Worm (Caenorhabditis elegans) whole organism, L4 larva: ENCODE data around the gene msp-113.
"Not testable (repeated sequence)": the region's sequence is repeated elsewhere in the genome, so short reads cannot be mapped to it uniquely, and the experiment has no call there.

Experiments used
- F44E2.7 ChIP-seq: fragments of 200-800 bp; sonication (Bioruptor generic); IDR thresholded peaks from 2 replicates; pipeline ENCODE4 v2.1.2; 2022; ENCODE audit warnings: missing genetic modification characterization, missing compliant biosample characterization
- F49E8.2 ChIP-seq: sonication (generic microtip); optimal IDR thresholded peaks from 2 replicates; lab custom pipeline; 2016; ENCODE audit warnings: missing compliant biosample characterization, mild to moderate bottlenecking, missing genetic modification characterization, borderline replicate concordance
- T20F7.1 ChIP-seq: fragments of 200-800 bp; sonication (Bioruptor generic); optimal IDR thresholded peaks from 2 replicates; lab custom pipeline; 2018; ENCODE audit warnings: mild to moderate bottlenecking, missing genetic modification characterization, missing compliant biosample characterization
- T26A8.4 ChIP-seq: fragments of 200-800 bp; sonication (Bioruptor generic); IDR thresholded peaks from 2 replicates; pipeline ENCODE4 v1.3.6; 2022; ENCODE audit warnings: missing genetic modification characterization, missing compliant biosample characterization
- Y48G9A.11 ChIP-seq: fragments of 200-800 bp; sonication (Bioruptor generic); IDR thresholded peaks from 2 replicates; pipeline ENCODE4 v1.3.6; 2022; ENCODE audit warnings: missing genetic modification reagents, missing genetic modification characterization, missing compliant biosample characterization
- Y5F2A.4 ChIP-seq: fragments of 200-800 bp; sonication (Bioruptor generic); optimal IDR thresholded peaks from 2 replicates; lab custom pipeline; 2018; ENCODE audit warnings: mild to moderate bottlenecking, missing genetic modification characterization, missing compliant biosample characterization
- ZK337.2 ChIP-seq: fragments of 200-800 bp; sonication (Bioruptor generic); IDR thresholded peaks from 2 replicates; pipeline ENCODE4 v1.3.6; 2022; ENCODE audit warnings: missing genetic modification reagents, missing genetic modification characterization, missing compliant biosample characterization
- aha-1 ChIP-seq: fragments of 150-350 bp; peaks from one replicate; lab custom pipeline; 2014; ENCODE audit warnings: missing biosample characterization, missing genetic modification characterization
- ceh-28 ChIP-seq: fragments of 150-350 bp; optimal IDR thresholded peaks from 2 replicates; lab custom pipeline; 2014; ENCODE audit warnings: missing biosample characterization, missing genetic modification reagents, missing genetic modification characterization
- ces-1 ChIP-seq: fragments of 150-350 bp; sonication (generic microtip); optimal IDR thresholded peaks from 4 replicates; lab custom pipeline; 2014; ENCODE audit warnings: missing biosample characterization, missing genetic modification reagents, missing genetic modification characterization
- daf-8 ChIP-seq: fragments of 200-800 bp; sonication (Bioruptor generic); IDR thresholded peaks from 2 replicates; pipeline ENCODE4 v1.3.6; 2022; ENCODE audit warnings: missing genetic modification characterization, missing compliant biosample characterization
- dmd-9 ChIP-seq: fragments of 200-800 bp; sonication (Bioruptor generic); IDR thresholded peaks from 2 replicates; pipeline ENCODE4 v1.3.6; 2022; ENCODE audit warnings: missing genetic modification reagents, missing genetic modification characterization, missing compliant biosample characterization
- duxl-1 ChIP-seq: sonication (generic microtip); optimal IDR thresholded peaks from 2 replicates; lab custom pipeline; 2016; ENCODE audit warnings: mild to moderate bottlenecking, missing genetic modification characterization, moderate library complexity, missing compliant biosample characterization; ENCODE audit not compliant: poor library complexity
- egl-43 ChIP-seq: fragments of 200-800 bp; sonication (Bioruptor generic); IDR thresholded peaks from 2 replicates; pipeline ENCODE4 v1.3.6; 2022; ENCODE audit warnings: missing genetic modification reagents, missing genetic modification characterization, missing compliant biosample characterization
- fkh-10 ChIP-seq: fragments of 150-350 bp; optimal IDR thresholded peaks from 2 replicates; lab custom pipeline; 2014; ENCODE audit warnings: missing biosample characterization, missing genetic modification reagents, missing genetic modification characterization
- gei-8 ChIP-seq: fragments of 200-800 bp; sonication (Bioruptor generic); optimal IDR thresholded peaks from 2 replicates; lab custom pipeline; 2018; ENCODE audit warnings: mild to moderate bottlenecking, missing genetic modification characterization, missing compliant biosample characterization
- hif-1 ChIP-seq, 2 experiments: sonication (generic microtip); optimal IDR thresholded peaks; 2 replicates each; lab custom pipeline; 2016 to 2017; ENCODE audit warnings: missing compliant biosample characterization in 2 of 2, missing genetic modification characterization in 2 of 2, missing genetic modification reagents in 2 of 2, missing genotype in 2 of 2, mild to moderate bottlenecking in 1 of 2
- hlh-11 ChIP-seq: fragments of 200-800 bp; sonication (Bioruptor generic); optimal IDR thresholded peaks from 2 replicates; lab custom pipeline; 2018; ENCODE audit warnings: mild to moderate bottlenecking, missing genetic modification characterization, missing compliant biosample characterization
- lin-29 ChIP-seq: fragments of 200-800 bp; sonication (Bioruptor generic); IDR thresholded peaks from 2 replicates; pipeline ENCODE4 v1.3.6; 2022; ENCODE audit warnings: missing genetic modification reagents, missing genetic modification characterization, missing compliant biosample characterization
- mdl-1 ChIP-seq, 2 experiments: fragments of 150-350 bp in 1 of 2; sonication (generic microtip) in 1 of 2; optimal IDR thresholded peaks; 2 replicates each; lab custom pipeline; 2014 to 2017; ENCODE audit warnings: missing biosample characterization in 2 of 2, missing genetic modification characterization in 2 of 2
- mdt-29 ChIP-seq: fragments of 200-800 bp; sonication (Bioruptor generic); IDR thresholded peaks from 2 replicates; pipeline ENCODE4 v1.3.6; 2022; ENCODE audit warnings: missing genetic modification reagents, missing genetic modification characterization, missing compliant biosample characterization
- mxl-3 ChIP-seq: fragments of 200-800 bp; sonication (Bioruptor generic); optimal IDR thresholded peaks from 2 replicates; lab custom pipeline; 2018; ENCODE audit warnings: mild to moderate bottlenecking, missing genetic modification characterization, missing compliant biosample characterization
- nhr-10 ChIP-seq: fragments of 150-350 bp; optimal IDR thresholded peaks from 2 replicates; lab custom pipeline; 2014; ENCODE audit warnings: missing biosample characterization, missing genetic modification characterization
- nhr-11 ChIP-seq: fragments of 150-350 bp; optimal IDR thresholded peaks from 2 replicates; lab custom pipeline; 2014; ENCODE audit warnings: missing biosample characterization, missing genetic modification characterization
- nhr-25 ChIP-seq: sonication (generic microtip); optimal IDR thresholded peaks from 2 replicates; lab custom pipeline; 2017; ENCODE audit warnings: missing genetic modification characterization, mild to moderate bottlenecking, missing compliant biosample characterization, antibody characterized with exemption, moderate library complexity, borderline replicate concordance; ENCODE audit not compliant: insufficient read depth
- nhr-77 ChIP-seq: fragments of 150-350 bp; optimal IDR thresholded peaks from 2 replicates; lab custom pipeline; 2014; ENCODE audit warnings: missing biosample characterization, missing genetic modification characterization
- saeg-2 ChIP-seq: fragments of 200-800 bp; sonication (Bioruptor generic); IDR thresholded peaks from 2 replicates; pipeline ENCODE4 v1.3.6; 2022; ENCODE audit warnings: missing genetic modification reagents, missing genetic modification characterization, missing compliant biosample characterization
- set-16 ChIP-seq: fragments of 200-800 bp; sonication (Bioruptor generic); IDR thresholded peaks from 2 replicates; pipeline ENCODE4 v1.3.6; 2022; ENCODE audit warnings: missing genetic modification reagents, missing genetic modification characterization, missing compliant biosample characterization
- snpc-4 ChIP-seq: fragments of 150-350 bp; optimal IDR thresholded peaks from 2 replicates; lab custom pipeline; 2014; ENCODE audit warnings: missing biosample characterization, missing genetic modification characterization
- spr-3 ChIP-seq: fragments of 200-800 bp; sonication (Bioruptor generic); optimal IDR thresholded peaks from 2 replicates; lab custom pipeline; 2018; ENCODE audit warnings: mild to moderate bottlenecking, missing genetic modification characterization, missing compliant biosample characterization
- tag-97 ChIP-seq: fragments of 200-800 bp; sonication (Bioruptor generic); IDR thresholded peaks from 2 replicates; pipeline ENCODE4 v1.3.6; 2022; ENCODE audit warnings: missing genetic modification characterization, missing compliant biosample characterization
- tra-1 ChIP-seq: fragments of 200-800 bp; sonication (Bioruptor generic); IDR thresholded peaks from 2 replicates; pipeline ENCODE4 v1.3.6; 2022; ENCODE audit warnings: missing genetic modification reagents, missing genetic modification characterization, missing compliant biosample characterization
- unc-62 ChIP-seq, 3 experiments: fragments of 150-350 bp in 1 of 3; sonication (generic microtip); optimal IDR thresholded peaks in 2 of 3; peaks in 1 of 3; 1 replicate in 1 of 3; 2 replicates in 2 of 3; lab custom pipeline; 2014 to 2017; ENCODE audit warnings: missing biosample characterization in 3 of 3, missing genetic modification characterization in 3 of 3, missing genetic modification reagents in 3 of 3, missing genotype in 1 of 3
- vab-7 ChIP-seq: fragments of 200-800 bp; sonication (Bioruptor generic); IDR thresholded peaks from 2 replicates; pipeline ENCODE4 v1.3.6; 2022; ENCODE audit warnings: missing genetic modification reagents, missing genetic modification characterization, missing compliant biosample characterization
- zfp-2 ChIP-seq: sonication (generic microtip); optimal IDR thresholded peaks from 2 replicates; lab custom pipeline; 2016; ENCODE audit warnings: mild to moderate bottlenecking, missing genetic modification characterization, missing compliant biosample characterization
- ztf-7 ChIP-seq: fragments of 150-350 bp; optimal IDR thresholded peaks from 2 replicates; lab custom pipeline; 2014; ENCODE audit warnings: missing biosample characterization, missing genetic modification characterization

msp-113 gene

DNA sequence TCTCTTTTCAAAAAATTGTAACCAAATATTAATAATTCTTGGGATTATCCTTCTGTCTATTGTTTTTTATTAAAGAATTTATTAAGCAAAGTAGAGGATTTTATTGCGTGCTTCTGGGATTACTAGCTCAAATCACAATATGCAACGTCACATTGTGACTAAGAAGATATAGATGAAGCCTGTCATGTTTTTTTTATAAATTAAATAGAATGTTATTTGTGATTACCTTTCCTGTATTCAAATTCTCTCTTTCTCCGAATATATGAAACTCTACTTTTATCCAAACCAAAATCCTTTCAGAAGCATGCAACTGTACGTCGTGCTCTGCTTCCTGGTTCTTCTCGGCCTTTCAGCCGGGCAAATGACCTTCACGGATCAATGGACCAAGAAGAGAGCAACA, 7.2 kb upstream of the msp-113 start, which contains the start of gene nlp-47:
Gene nlp-47 (plus strand): TSS at position 301 of the 400 bp plus-strand sequence.
- TF ChIP-seq aha-1 (no peak), nhr-25 (no peak), Y48G9A.11 (no peak), dmd-9 (GFP tag; lab: Robert Waterston, UW) (no peak), Y5F2A.4 (GFP tag; lab: Kevin White, UChicago) (no peak), T26A8.4 (GFP tag; lab: Robert Waterston, UW) (no peak), ces-1 (GFP tag; lab: Kevin White, UChicago) (no peak)

DNA sequence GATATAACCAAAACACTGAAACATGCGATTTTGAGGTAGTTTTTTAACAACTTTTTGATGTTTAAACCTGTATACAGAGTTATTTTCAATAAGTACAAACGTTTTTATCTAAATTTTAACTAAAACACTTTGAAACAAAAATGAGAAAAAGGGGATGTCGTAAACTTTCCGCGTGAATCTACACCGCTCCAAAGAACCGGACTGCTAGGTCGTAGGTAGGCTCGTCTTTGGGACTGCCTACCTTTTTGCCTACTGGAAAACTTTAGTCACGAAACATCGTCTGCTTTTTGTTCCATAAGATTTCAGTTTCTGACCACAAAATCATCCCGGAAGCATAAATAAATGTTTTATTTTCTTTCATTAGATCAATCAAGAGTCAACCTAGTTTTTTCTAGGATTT, 6.6 kb upstream of the msp-113 start:
- TF ChIP-seq unc-62 (GFP tag; optimal IDR thresholded peaks at IDR 0.05 in 1 of 2; lab: Kevin White, UChicago) (peak in 1 of 2 experiments; percentile 90), unc-62 (tag; optimal IDR thresholded peaks at IDR 0.05; lab: Kevin White, UChicago) (no peak), ZK337.2 (GFP tag; lab: Robert Waterston, UW) (no peak), nhr-10 (tag; lab: Kevin White, UChicago) (no peak), aha-1 (peak; percentile 56), tra-1 (GFP tag; lab: Robert Waterston, UW) (no peak), zfp-2 (tag; lab: Kevin White, UChicago) (no peak), egl-43 (no peak)

DNA sequence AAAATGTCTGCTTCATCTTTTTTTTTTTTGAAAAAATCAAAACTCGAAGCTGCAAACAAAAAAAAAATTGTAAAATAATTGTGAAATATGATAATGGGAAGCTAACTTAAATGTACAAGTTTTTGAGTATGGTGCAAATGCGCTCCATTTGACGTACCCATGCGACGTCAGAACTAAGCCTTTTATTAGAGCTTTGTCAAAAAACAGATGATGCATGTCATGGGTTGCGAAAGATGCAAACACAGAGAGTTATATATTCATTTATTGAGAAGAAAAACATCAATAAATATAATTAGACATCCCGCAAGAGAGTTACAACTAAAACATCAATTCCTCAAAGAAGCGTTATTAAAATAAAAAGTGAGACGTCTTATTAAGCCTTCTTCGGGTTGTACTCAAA, 3.3 kb upstream of the msp-113 start:
- TF ChIP-seq nhr-11 (tag; lab: Kevin White, UChicago): no peak
- no peak for TF ChIP-seq lin-29
- no peak for TF ChIP-seq vab-7
- TF ChIP-seq gei-8 (GFP tag; lab: Kevin White, UChicago): no peak
- TF ChIP-seq hif-1 (tag; optimal IDR thresholded peaks at IDR 0.05; lab: Kevin White, UChicago): no peak
- TF ChIP-seq T20F7.1: no peak
- no peak for TF ChIP-seq snpc-4 (tag; lab: Kevin White, UChicago)
- no peak for TF ChIP-seq duxl-1 (tag; lab: Kevin White, UChicago)
- no peak for TF ChIP-seq hlh-11 (tag; lab: Kevin White, UChicago)
- TF ChIP-seq ceh-28: no peak
- TF ChIP-seq unc-62 (GFP tag; optimal IDR thresholded peaks at IDR 0.05 in 1 of 2; lab: Kevin White, UChicago): no peak
- no peak for TF ChIP-seq unc-62 (tag; optimal IDR thresholded peaks at IDR 0.05; lab: Kevin White, UChicago)
- TF ChIP-seq fkh-10 (GFP tag; lab: Kevin White, UChicago): no peak
- no peak for TF ChIP-seq daf-8 (GFP tag; lab: Robert Waterston, UW)
- no peak for TF ChIP-seq spr-3

DNA sequence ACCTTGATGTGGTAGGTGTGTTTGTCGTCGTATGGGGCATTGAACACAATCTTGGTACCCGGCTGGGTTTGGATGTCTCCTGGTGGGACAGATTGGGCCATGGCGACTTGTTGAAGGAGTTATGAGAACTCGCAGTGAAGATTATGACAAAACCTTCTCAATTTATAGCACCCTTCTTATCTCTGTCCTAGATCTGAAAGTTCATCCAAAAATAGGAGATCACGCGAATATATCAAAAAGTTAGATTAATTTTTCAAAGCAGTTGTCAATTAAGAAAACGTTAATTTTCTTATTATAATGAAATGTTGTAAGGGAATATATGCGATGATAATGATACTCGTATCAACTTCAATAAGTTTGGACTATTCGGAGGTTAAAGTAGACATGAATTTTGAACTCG, 2.5 kb upstream of the msp-113 start, which contains the start of gene msp-51:
Gene msp-51 (minus strand): TSS at position 101 of the 400 bp plus-strand sequence.
- not testable (repeated sequence) for TF ChIP-seq set-16 (GFP tag; lab: Robert Waterston, UW); F44E2.7; F49E8.2 (tag; lab: Kevin White, UChicago)

DNA sequence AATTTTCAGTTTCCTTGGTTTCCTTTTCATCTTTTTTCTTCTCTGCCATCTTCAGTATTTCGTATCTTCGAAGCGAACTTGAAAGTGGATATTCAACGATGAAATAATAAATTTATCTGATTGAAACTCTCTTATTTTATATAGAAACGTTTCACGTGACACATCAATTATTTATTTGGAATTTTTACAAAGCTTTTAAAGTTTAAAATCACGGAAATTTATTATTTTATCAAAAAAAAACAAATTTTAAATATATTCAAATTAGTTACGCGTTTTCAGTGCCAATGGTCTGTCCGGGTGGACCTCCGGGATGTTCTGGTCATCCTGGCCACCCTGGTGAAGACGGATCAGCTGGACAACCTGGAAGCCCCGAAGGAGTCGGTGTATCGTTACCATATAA, 5.3 kb downstream of the msp-113 start, which contains the start of gene ZK354.7:
Gene ZK354.7 (minus strand): TSS at position 101 of the 400 bp plus-strand sequence.
- TF ChIP-seq tra-1 (GFP tag; lab: Robert Waterston, UW) (no peak), aha-1 (peak; percentile 13)

DNA sequence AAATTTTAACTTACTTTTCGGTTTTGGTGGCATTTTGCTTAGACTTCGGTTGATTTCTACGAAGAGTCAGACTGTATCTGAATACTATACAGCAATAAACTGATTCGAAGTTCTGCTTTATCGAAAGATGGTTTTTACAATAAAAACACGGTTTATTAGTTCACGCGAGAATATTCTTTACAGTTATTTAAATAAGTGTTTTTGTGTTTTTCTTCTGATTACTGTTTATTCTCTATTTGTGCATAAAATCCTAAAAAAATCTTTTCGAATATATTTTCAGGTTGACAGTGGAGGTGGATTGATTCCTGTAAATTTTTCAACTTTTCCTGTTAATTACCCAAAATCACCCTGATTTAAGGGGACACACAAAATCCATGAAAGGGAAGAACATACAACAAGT, 8.3 kb downstream of the msp-113 start, which contains the start of gene ZK354.8:
Gene ZK354.8 (minus strand): TSS at position 101 of the 400 bp plus-strand sequence.
- TF ChIP-seq tag-97 (GFP tag; lab: Robert Waterston, UW) (no peak), nhr-77 (no peak), mdl-1 (tag; optimal IDR thresholded peaks at IDR 0.05; lab: Kevin White, UChicago) (no peak), T26A8.4 (GFP tag; lab: Robert Waterston, UW) (no peak), ztf-7 (tag; lab: Kevin White, UChicago) (no peak), mdt-29 (GFP tag; lab: Robert Waterston, UW) (no peak), tra-1 (GFP tag; lab: Robert Waterston, UW) (no peak), saeg-2 (GFP tag; lab: Robert Waterston, UW) (no peak), mxl-3 (GFP tag; lab: Kevin White, UChicago) (no peak), ces-1 (GFP tag; lab: Kevin White, UChicago) (no peak)
